Worm (Caenorhabditis elegans) whole organism, L1 larva: Measurements from ENCODE around the gene F19C7.8.

Experiments used
- aly-2 ChIP-seq: fragments of 150-350 bp; optimal IDR thresholded peaks from 2 replicates; lab custom pipeline; 2014; ENCODE audit warnings: missing biosample characterization, missing genetic modification characterization
- ceh-82 ChIP-seq, 3 experiments: fragments of 150-350 bp in 1 of 3; sonication (generic microtip) in 2 of 3; optimal IDR thresholded peaks; 2 replicates each; lab custom pipeline; 2014 to 2017; ENCODE audit warnings: missing biosample characterization in 3 of 3, missing genetic modification characterization in 3 of 3
- dpl-1 ChIP-seq, 3 experiments: fragments of 150-350 bp in 2 of 3; sonication (generic microtip) in 1 of 3; optimal IDR thresholded peaks; 2 replicates each; lab custom pipeline; 2014 to 2017; ENCODE audit warnings: missing biosample characterization in 3 of 3, missing genetic modification characterization in 3 of 3, missing genetic modification reagents in 3 of 3
- egl-13 ChIP-seq: sonication (generic microtip); optimal IDR thresholded peaks from 2 replicates; lab custom pipeline; 2016; ENCODE audit warnings: missing genotype, missing genetic modification reagents, missing genetic modification characterization, missing compliant biosample characterization
- fos-1 ChIP-seq: fragments of 150-350 bp; optimal IDR thresholded peaks from 2 replicates; lab custom pipeline; 2014; ENCODE audit warnings: missing biosample characterization, missing genetic modification characterization
- lir-3 ChIP-seq: sonication (generic microtip); optimal IDR thresholded peaks from 2 replicates; lab custom pipeline; 2016; ENCODE audit warnings: mild to moderate bottlenecking, missing genetic modification characterization, moderate library complexity, missing compliant biosample characterization; ENCODE audit not compliant: poor library complexity
- lsy-2 ChIP-seq, 2 experiments: fragments of 150-350 bp; optimal IDR thresholded peaks; 2 replicates each; lab custom pipeline; 2014; ENCODE audit warnings: missing biosample characterization in 2 of 2, missing genetic modification characterization in 2 of 2
- nhr-28 ChIP-seq: fragments of 150-350 bp; optimal IDR thresholded peaks from 2 replicates; lab custom pipeline; 2014; ENCODE audit warnings: missing biosample characterization, missing genetic modification characterization
- nhr-76 ChIP-seq: sonication (generic microtip); optimal IDR thresholded peaks from 2 replicates; lab custom pipeline; 2017; ENCODE audit warnings: missing biosample characterization, missing genetic modification characterization
- nhr-77 ChIP-seq: fragments of 150-350 bp; optimal IDR thresholded peaks from 2 replicates; lab custom pipeline; 2014; ENCODE audit warnings: missing biosample characterization, missing genetic modification characterization
- snpc-4 ChIP-seq: fragments of 150-350 bp; optimal IDR thresholded peaks from 2 replicates; lab custom pipeline; 2014; ENCODE audit warnings: missing biosample characterization, missing genetic modification characterization
- unc-62 ChIP-seq: fragments of 150-350 bp; optimal IDR thresholded peaks from 2 replicates; lab custom pipeline; 2014; ENCODE audit warnings: missing biosample characterization, missing genetic modification reagents, missing genetic modification characterization

ce11 chrIV:4667835-4668234, 29.9 kb upstream of the F19C7.8 start:
- TF ChIP-seq nhr-77 (tag; lab: Kevin White, UChicago): no peak
- no peak for TF ChIP-seq snpc-4
- no peak for TF ChIP-seq egl-13 (tag; lab: Kevin White, UChicago)
- TF ChIP-seq nhr-28 (tag; lab: Kevin White, UChicago): no peak
- no peak for TF ChIP-seq ceh-82 (tag; optimal IDR thresholded peaks at IDR 0.05; lab: Kevin White, UChicago)
- no peak for TF ChIP-seq dpl-1 (GFP tag; optimal IDR thresholded peaks at IDR 0.05; lab: Kevin White, UChicago)
- TF ChIP-seq unc-62 (GFP tag; lab: Kevin White, UChicago): no peak
- no peak for TF ChIP-seq lir-3
- TF ChIP-seq fos-1: no peak
- no peak for TF ChIP-seq nhr-76 (tag; lab: Kevin White, UChicago)
- TF ChIP-seq aly-2: no peak
- TF ChIP-seq lsy-2 (tag; optimal IDR thresholded peaks at IDR 0.05; lab: Kevin White, UChicago): no peak
